Fruit fly (Drosophila melanogaster) whole organism, embryonic: ENCODE results near the gene CG14915.

Experiments
- Ada2b ChIP-seq: fragments of 200-800 bp; sonication (Bioruptor generic); IDR thresholded peaks from 2 replicates; pipeline ENCODE4 v1.3.6; 2022; ENCODE audit warnings: missing biosample characterization, missing genetic modification characterization
- Atf3 ChIP-seq: fragments of 200-800 bp; sonication (Bioruptor generic); optimal IDR thresholded peaks from 3 replicates; lab custom pipeline; 2016; ENCODE audit warnings: missing biosample characterization, missing genetic modification characterization
- CG10209 ChIP-seq: fragments of 200-800 bp; sonication (Bioruptor generic); optimal IDR thresholded peaks from 3 replicates; lab custom pipeline; 2017; ENCODE audit warnings: missing biosample characterization, mild to moderate bottlenecking, missing genetic modification characterization, missing genetic modification reagents
- CG11504 ChIP-seq: fragments of 200-800 bp; sonication (Bioruptor generic); optimal IDR thresholded peaks from 3 replicates; lab custom pipeline; 2019; ENCODE audit warnings: missing biosample characterization, mild to moderate bottlenecking, missing genetic modification characterization, moderate library complexity
- CG13287 ChIP-seq: fragments of 200-800 bp; sonication (Bioruptor generic); IDR thresholded peaks from 2 replicates; pipeline ENCODE4 v1.3.6; 2022; ENCODE audit warnings: missing biosample characterization, missing genetic modification characterization; ENCODE audit not compliant: partially characterized antibody
- CG13624 ChIP-seq: fragments of 200-800 bp; sonication (Bioruptor generic); optimal IDR thresholded peaks from 2 replicates; lab custom pipeline; 2016; ENCODE audit warnings: missing biosample characterization, missing genetic modification characterization
- CG13894 ChIP-seq: fragments of 200-800 bp; sonication (Bioruptor generic); optimal IDR thresholded peaks from 3 replicates; lab custom pipeline; 2018; ENCODE audit warnings: missing biosample characterization, mild to moderate bottlenecking, missing genetic modification characterization, moderate library complexity
- CG14710 ChIP-seq: fragments of 200-800 bp; sonication (Bioruptor generic); optimal IDR thresholded peaks from 3 replicates; lab custom pipeline; 2019; ENCODE audit warnings: missing biosample characterization, mild to moderate bottlenecking, missing genetic modification characterization, moderate library complexity
- CG15696 ChIP-seq: fragments of 200-800 bp; sonication (Bioruptor generic); optimal IDR thresholded peaks from 2 replicates; lab custom pipeline; 2019; ENCODE audit warnings: missing biosample characterization, mild to moderate bottlenecking, missing genetic modification characterization, moderate library complexity
- CG18619 ChIP-seq: fragments of 200-800 bp; sonication (Bioruptor generic); optimal IDR thresholded peaks from 3 replicates; lab custom pipeline; 2017; ENCODE audit warnings: missing biosample characterization, mild to moderate bottlenecking, missing genetic modification characterization
- CG2116 ChIP-seq: fragments of 200-800 bp; sonication (Bioruptor generic); optimal IDR thresholded peaks from 3 replicates; lab custom pipeline; 2018; ENCODE audit warnings: missing biosample characterization, mild to moderate bottlenecking, missing genetic modification characterization
- CG3838 ChIP-seq: fragments of 200-800 bp; sonication (Bioruptor generic); optimal IDR thresholded peaks from 3 replicates; lab custom pipeline; 2016; ENCODE audit warnings: missing biosample characterization, missing genetic modification characterization
- CG6683 ChIP-seq: fragments of 200-800 bp; sonication (Bioruptor generic); optimal IDR thresholded peaks from 2 replicates; lab custom pipeline; 2017; ENCODE audit warnings: missing biosample characterization, mild to moderate bottlenecking, missing genetic modification characterization, missing genetic modification reagents
- CG6854 ChIP-seq: fragments of 200-800 bp; sonication (Bioruptor generic); optimal IDR thresholded peaks from 3 replicates; lab custom pipeline; 2017; ENCODE audit warnings: missing biosample characterization, mild to moderate bottlenecking, missing genetic modification characterization
- CG7372 ChIP-seq: fragments of 200-800 bp; sonication (Bioruptor generic); IDR thresholded peaks from 2 replicates; pipeline ENCODE4 v1.3.6; 2022; ENCODE audit warnings: missing biosample characterization, missing genetic modification characterization
- CG7928 ChIP-seq: fragments of 200-800 bp; sonication (Bioruptor generic); optimal IDR thresholded peaks from 2 replicates; lab custom pipeline; 2017; ENCODE audit warnings: missing biosample characterization, mild to moderate bottlenecking, missing genetic modification characterization
- CG8281 ChIP-seq: fragments of 200-800 bp; sonication (Bioruptor generic); optimal IDR thresholded peaks from 2 replicates; lab custom pipeline; 2018; ENCODE audit warnings: missing biosample characterization, mild to moderate bottlenecking, missing genetic modification characterization, moderate library complexity
- CG8944 ChIP-seq: fragments of 200-800 bp; sonication (Bioruptor generic); optimal IDR thresholded peaks from 3 replicates; lab custom pipeline; 2016; ENCODE audit warnings: missing biosample characterization, missing genetic modification characterization
- CG9437 ChIP-seq: fragments of 200-800 bp; sonication (Bioruptor generic); optimal IDR thresholded peaks from 2 replicates; lab custom pipeline; 2018; ENCODE audit warnings: missing biosample characterization, mild to moderate bottlenecking, missing genetic modification characterization
- E2f1 ChIP-seq: fragments of 200-800 bp; sonication (Bioruptor generic); IDR thresholded peaks from 2 replicates; pipeline ENCODE4 v1.3.6; 2022; ENCODE audit warnings: missing biosample characterization, missing genetic modification characterization
- Ets65A ChIP-seq: fragments of 200-800 bp; sonication (Bioruptor generic); peaks from one replicate; lab custom pipeline; 2016; ENCODE audit warnings: missing biosample characterization, missing genetic modification characterization
- H15 ChIP-seq: fragments of 200-800 bp; sonication (Bioruptor generic); IDR thresholded peaks from 3 replicates; pipeline ENCODE4 v1.3.6; 2022; ENCODE audit warnings: missing biosample characterization, missing genetic modification characterization
- HLH3B ChIP-seq: fragments of 200-800 bp; sonication (Bioruptor generic); IDR thresholded peaks from 2 replicates; pipeline ENCODE4 v1.3.6; 2022; ENCODE audit warnings: missing biosample characterization, missing genetic modification characterization
- Hr3 ChIP-seq: fragments of 200-800 bp; sonication (Bioruptor generic); optimal IDR thresholded peaks from 3 replicates; lab custom pipeline; 2016; ENCODE audit warnings: missing biosample characterization, missing genetic modification characterization
- Hr78 ChIP-seq, 2 experiments: fragments of 200-800 bp in 1 of 2; fragments of >200 bp in 1 of 2; sonication (Bioruptor generic) in 1 of 2; optimal IDR thresholded peaks; 2 replicates each; lab custom pipeline; 2017 to 2019; ENCODE audit warnings: missing biosample characterization in 2 of 2, missing genetic modification characterization in 2 of 2, mild to moderate bottlenecking in 1 of 2, moderate library complexity in 1 of 2
- Lhr ChIP-seq: fragments of 200-800 bp; sonication (Bioruptor generic); optimal IDR thresholded peaks from 3 replicates; lab custom pipeline; 2017; ENCODE audit warnings: mild to moderate bottlenecking, missing biosample characterization, missing genetic modification reagents, missing genetic modification characterization
- MTF-1 ChIP-seq: fragments of 200-800 bp; sonication (Bioruptor generic); optimal IDR thresholded peaks from 2 replicates; lab custom pipeline; 2018; ENCODE audit warnings: missing biosample characterization, mild to moderate bottlenecking, missing genetic modification characterization, borderline replicate concordance
- Nf-YB ChIP-seq: fragments of 200-800 bp; sonication (Bioruptor generic); optimal IDR thresholded peaks from 3 replicates; lab custom pipeline; 2019; ENCODE audit warnings: missing biosample characterization, mild to moderate bottlenecking, missing genetic modification characterization, moderate library complexity
- Oaz ChIP-seq: fragments of 200-800 bp; sonication (Bioruptor generic); IDR thresholded peaks from 2 replicates; pipeline ENCODE4 v1.3.6; 2022; ENCODE audit warnings: missing biosample characterization, missing genetic modification characterization
- Ptx1 ChIP-seq: fragments of 200-800 bp; sonication (Bioruptor generic); IDR thresholded peaks from 2 replicates; pipeline ENCODE4 v1.3.6; 2022; ENCODE audit warnings: missing biosample characterization, missing genetic modification characterization
- Side ChIP-seq: fragments of 200-800 bp; sonication (Bioruptor generic); optimal IDR thresholded peaks from 2 replicates; lab custom pipeline; 2016; ENCODE audit warnings: missing biosample characterization, missing genetic modification characterization
- Spps ChIP-seq: fragments of 200-800 bp; sonication (Bioruptor generic); optimal IDR thresholded peaks from 2 replicates; lab custom pipeline; 2018; ENCODE audit warnings: missing biosample characterization, mild to moderate bottlenecking, missing genetic modification characterization
- ash1 ChIP-seq: fragments of 200-800 bp; sonication (Bioruptor generic); optimal IDR thresholded peaks from 2 replicates; lab custom pipeline; 2018; ENCODE audit warnings: missing biosample characterization, mild to moderate bottlenecking, missing genetic modification characterization
- da ChIP-seq: fragments of 200-800 bp; sonication (Bioruptor generic); optimal IDR thresholded peaks from 2 replicates; lab custom pipeline; 2016; ENCODE audit warnings: missing biosample characterization, missing genetic modification characterization
- dmrt99B ChIP-seq: fragments of 200-800 bp; sonication (Bioruptor generic); optimal IDR thresholded peaks from 2 replicates; lab custom pipeline; 2018; ENCODE audit warnings: missing biosample characterization, mild to moderate bottlenecking, missing genetic modification characterization, moderate library complexity
- esg ChIP-seq: fragments of 200-800 bp; sonication (Bioruptor generic); conservative IDR thresholded peaks from 2 replicates; pipeline ENCODE4 v1.3.6; 2022; ENCODE audit warnings: missing biosample characterization, missing genetic modification characterization
- fd64A ChIP-seq: fragments of 200-800 bp; sonication (Bioruptor generic); optimal IDR thresholded peaks from 3 replicates; lab custom pipeline; 2018; ENCODE audit warnings: missing biosample characterization, mild to moderate bottlenecking, missing genetic modification characterization
- gcm2 ChIP-seq: fragments of 200-800 bp; sonication (Bioruptor generic); optimal IDR thresholded peaks from 2 replicates; lab custom pipeline; 2016; ENCODE audit warnings: missing biosample characterization, missing genetic modification characterization
- hth ChIP-seq: fragments of >200 bp; optimal IDR thresholded peaks from 2 replicates; lab custom pipeline; 2017; ENCODE audit warnings: inconsistent platforms
- lilli ChIP-seq: fragments of 200-800 bp; sonication (Bioruptor generic); optimal IDR thresholded peaks from 3 replicates; lab custom pipeline; 2016; ENCODE audit warnings: missing biosample characterization, missing genetic modification characterization
- nerfin-1 ChIP-seq: fragments of 200-800 bp; sonication (Bioruptor generic); optimal IDR thresholded peaks from 3 replicates; lab custom pipeline; 2019; ENCODE audit warnings: missing biosample characterization, mild to moderate bottlenecking, missing genetic modification characterization, moderate library complexity
- ranshi ChIP-seq: fragments of 200-800 bp; sonication (Bioruptor generic); IDR thresholded peaks from 2 replicates; pipeline ENCODE4 v1.3.6; 2022; ENCODE audit warnings: missing biosample characterization, missing genetic modification characterization
- sens-2 ChIP-seq: fragments of 200-800 bp; sonication (Bioruptor generic); IDR thresholded peaks from 2 replicates; pipeline ENCODE4 v1.3.6; 2022; ENCODE audit warnings: missing biosample characterization, missing genetic modification characterization
- shn ChIP-seq: fragments of 200-800 bp; sonication (Bioruptor generic); optimal IDR thresholded peaks from 3 replicates; lab custom pipeline; 2016; ENCODE audit warnings: missing biosample characterization, missing genetic modification characterization
- slp2 ChIP-seq: fragments of 200-800 bp; sonication (Bioruptor generic); optimal IDR thresholded peaks from 2 replicates; lab custom pipeline; 2016; ENCODE audit warnings: missing biosample characterization, missing genetic modification characterization
- sna ChIP-seq: fragments of 200-800 bp; sonication (Bioruptor generic); IDR thresholded peaks from 2 replicates; pipeline ENCODE4 v1.3.6; 2022; ENCODE audit warnings: missing biosample characterization, missing genetic modification characterization; ENCODE audit not compliant: partially characterized antibody
- sob ChIP-seq: fragments of 200-800 bp; sonication (Bioruptor generic); IDR thresholded peaks from 2 replicates; pipeline ENCODE4 v1.3.6; 2022; ENCODE audit warnings: missing biosample characterization, missing genetic modification characterization
- trh ChIP-seq: fragments of 200-800 bp; sonication (Bioruptor generic); optimal IDR thresholded peaks from 2 replicates; lab custom pipeline; 2016; ENCODE audit warnings: missing biosample characterization, missing genetic modification characterization

Gene CG14915

DNA sequence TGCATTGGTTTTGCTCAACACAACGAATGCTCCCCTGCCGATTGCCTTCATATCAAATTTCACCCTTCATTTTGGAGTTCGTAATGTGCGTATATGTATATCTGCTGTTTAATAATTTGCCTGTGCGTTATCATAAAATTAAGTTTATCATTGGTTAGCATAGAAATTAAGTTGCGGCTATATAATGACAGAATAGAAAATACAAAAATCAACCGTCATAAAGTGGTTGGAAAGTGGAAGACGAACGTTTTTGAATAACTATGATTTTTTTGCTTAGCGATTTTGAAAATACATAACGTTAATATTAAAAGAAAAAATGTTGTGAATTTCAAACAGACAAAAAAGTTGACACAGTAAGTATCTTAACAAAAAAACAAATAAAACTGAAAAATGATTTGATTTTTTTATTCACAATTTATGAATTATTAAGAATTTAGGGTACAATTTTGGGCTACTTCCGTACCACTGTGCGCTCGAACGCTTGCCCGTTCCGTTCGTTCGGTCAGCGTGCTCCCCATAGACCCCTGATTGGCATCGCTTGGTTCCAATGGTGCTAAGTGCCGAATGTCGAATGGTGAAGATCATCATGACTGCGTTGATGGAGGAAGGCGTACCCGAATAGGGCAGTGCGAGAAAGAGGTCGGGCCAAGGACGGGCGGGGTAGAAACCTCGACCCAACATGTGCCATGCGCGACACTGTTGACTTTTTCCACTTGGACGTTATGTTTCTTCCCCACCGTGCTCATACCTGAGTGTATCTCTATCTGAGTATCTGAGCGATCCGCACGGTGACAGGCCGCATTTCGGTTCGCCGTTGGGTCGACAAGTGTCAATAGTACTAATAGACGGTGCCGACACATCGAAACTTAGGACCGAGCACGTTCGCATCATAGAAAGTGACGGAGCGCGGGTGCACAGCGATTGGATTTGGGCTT lies 33.0 kb upstream of the CG14915 start (continued):
- TF ChIP-seq CG3838 (peak; percentile 12), gcm2 (GFP tag; lab: Kevin White, UChicago) (peak; percentile 22), Spps (tag; lab: Kevin White, UChicago) (peak; percentile 15), HLH3B (GFP tag; lab: Robert Waterston, UW) (0 out of 2 replicates have a peak, but pooled peaks have one; percentile 24), sna (no peak), CG7372 (GFP tag; lab: Robert Waterston, UW) (no peak), CG15696 (tag; lab: Kevin White, UChicago) (no peak), Oaz (GFP tag; lab: Robert Waterston, UW) (peak; percentile 13; the same call in 1 of the 2 replicates), da (GFP tag; lab: Kevin White, UChicago) (no peak), CG8281 (tag; lab: Kevin White, UChicago) (no peak), sens-2 (GFP tag; lab: Robert Waterston, UW) (no peak), Ptx1 (GFP tag; lab: Robert Waterston, UW) (peak; percentile 72), CG18619 (peak; percentile 49), E2f1 (GFP tag; lab: Robert Waterston, UW) (no peak), CG13287 (GFP tag; lab: Robert Waterston, UW) (no peak), ash1 (no peak), Hr78 (GFP tag; optimal IDR thresholded peaks at IDR 0.05; lab: Kevin White, UChicago) (peak in 1 of 2 experiments; percentile 99), esg (GFP tag; lab: Robert Waterston, UW) (peak; percentile 46; the same call in 1 of the 2 replicates), CG10209 (GFP tag; lab: Kevin White, UChicago) (peak; percentile 48), fd64A (no peak), Lhr (peak; percentile 23), CG13894 (no peak), CG8944 (GFP tag; lab: Kevin White, UChicago) (peak; percentile 2), ranshi (GFP tag; lab: Robert Waterston, UW) (peak; percentile 44; the same call in 1 of the 2 replicates), MTF-1 (GFP tag; lab: Kevin White, UChicago) (no peak), slp2 (GFP tag; lab: Kevin White, UChicago) (no peak), Nf-YB (GFP tag; lab: Kevin White, UChicago) (peak; percentile 49), nerfin-1 (no peak), CG14710 (peak; percentile 22), CG13624 (GFP tag; lab: Kevin White, UChicago) (no peak), Side (peak; percentile 27), CG6854 (GFP tag; lab: Kevin White, UChicago) (no peak), hth (lab: Kevin White, UChicago) (no peak), shn (GFP tag; lab: Kevin White, UChicago) (peak; percentile 25), CG11504 (tag; lab: Kevin White, UChicago) (peak; percentile 69), Ada2b (GFP tag; lab: Robert Waterston, UW) (no peak), CG9437 (GFP tag; lab: Kevin White, UChicago) (peak; percentile 53), Hr3 (GFP tag; lab: Kevin White, UChicago) (peak; percentile 51), CG6683 (GFP tag; lab: Kevin White, UChicago) (no peak), lilli (GFP tag; lab: Kevin White, UChicago) (peak; percentile 43), CG2116 (GFP tag; lab: Kevin White, UChicago) (peak; percentile 5), Ets65A (peak; percentile 67), CG7928 (GFP tag; lab: Kevin White, UChicago) (no peak), Atf3 (no peak), dmrt99B (tag; lab: Kevin White, UChicago) (peak; percentile 50), H15 (GFP tag; lab: Robert Waterston, UW) (peak; percentile 16; the same call in 1 of the 3 replicates), trh (GFP tag; lab: Kevin White, UChicago) (no peak), sob (GFP tag; lab: Robert Waterston, UW) (0 out of 2 replicates have a peak, but pooled peaks have one; percentile 27)
